Worm (Caenorhabditis elegans): ENCODE results near the gene F25B3.4.

- TF ChIP-seq ama-1 (optimal IDR thresholded peaks at IDR 0.05) (no peak), nhr-76 (tag; optimal IDR thresholded peaks at IDR 0.05) (no peak), ZK546.5 (tag; optimal IDR thresholded peaks at IDR 0.05) (no peak), snpc-4 (tag; optimal IDR thresholded peaks at IDR 0.05) (no peak), nhr-77 (tag; optimal IDR thresholded peaks at IDR 0.05) (no peak), tbx-2 (tag; optimal IDR thresholded peaks at IDR 0.05) (no peak), nhr-11 (tag; optimal IDR thresholded peaks at IDR 0.05) (no peak)
Observed at ce11 chrV:9550313-9550712, 18.3 kb downstream of the F25B3.4 start, which contains the start of gene ehbp-1.
